Worm (Caenorhabditis elegans) whole organism, midembryonic: Measurements from ENCODE around the gene C17A2.2.

Experiments used
- T22C8.4 ChIP-seq: fragments of 200-800 bp; sonication (Bioruptor generic); IDR thresholded peaks from 2 replicates; pipeline ENCODE4 v1.3.6; 2022; ENCODE audit warnings: missing genetic modification characterization, missing compliant biosample characterization
- cog-1 ChIP-seq: sonication (generic microtip); optimal IDR thresholded peaks from 2 replicates; lab custom pipeline; 2016; ENCODE audit warnings: missing genetic modification characterization, missing compliant biosample characterization
- flt-1 ChIP-seq: fragments of 200-800 bp; sonication (Bioruptor generic); IDR thresholded peaks from 2 replicates; pipeline ENCODE4 v1.3.6; 2022; ENCODE audit warnings: missing genetic modification characterization, missing compliant biosample characterization
- klf-2 ChIP-seq: fragments of 200-800 bp; sonication (Bioruptor generic); conservative IDR thresholded peaks from 2 replicates; pipeline ENCODE4 v1.3.6; 2022; ENCODE audit warnings: missing genetic modification reagents, missing genetic modification characterization, missing compliant biosample characterization
- med-1 ChIP-seq: sonication (generic microtip); optimal IDR thresholded peaks from 2 replicates; lab custom pipeline; 2017; ENCODE audit warnings: missing genetic modification characterization, mild to moderate bottlenecking, missing compliant biosample characterization, antibody characterized with exemption, missing genetic modification reagents; ENCODE audit not compliant: insufficient read depth
- ref-1 ChIP-seq: fragments of 200-800 bp; sonication (Bioruptor generic); conservative IDR thresholded peaks from 2 replicates; pipeline ENCODE4 v1.3.6; 2022; ENCODE audit warnings: missing genetic modification reagents, missing genetic modification characterization, missing compliant biosample characterization
- tab-1 ChIP-seq: fragments of 200-800 bp; sonication (Bioruptor generic); IDR thresholded peaks from 2 replicates; pipeline ENCODE4 v1.3.6; 2022; ENCODE audit warnings: missing genetic modification characterization, missing compliant biosample characterization
- ztf-23 ChIP-seq: fragments of 200-800 bp; sonication (Bioruptor generic); IDR thresholded peaks from 2 replicates; pipeline ENCODE4 v1.3.6; 2022; ENCODE audit warnings: missing genetic modification reagents, missing genetic modification characterization, missing compliant biosample characterization
- ztf-29 ChIP-seq: fragments of 200-800 bp; sonication (Bioruptor generic); IDR thresholded peaks from 2 replicates; pipeline ENCODE4 v1.3.6; 2022; ENCODE audit warnings: missing genetic modification reagents, missing genetic modification characterization, missing compliant biosample characterization

The C17A2.2 gene

DNA sequence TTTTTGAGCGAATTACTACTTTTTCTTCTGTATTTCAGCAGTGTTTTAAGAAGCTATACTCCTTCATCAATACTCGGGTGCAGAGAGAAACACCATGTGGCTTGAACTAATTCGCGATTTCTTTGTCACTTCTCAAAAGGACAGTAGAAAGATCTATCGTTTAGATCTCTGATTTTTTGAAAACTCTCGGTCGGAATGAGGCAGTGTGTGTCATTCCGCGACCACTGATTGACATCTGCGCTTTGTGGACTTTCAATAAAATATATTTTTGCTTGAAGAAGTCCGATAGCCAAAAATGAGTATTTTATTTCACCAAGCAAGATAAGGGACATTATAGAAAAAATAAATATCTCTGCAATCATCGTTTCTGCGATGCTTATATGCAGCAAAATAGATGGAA lies 15.9 kb downstream of the C17A2.2 start:
- TF ChIP-seq med-1 (GFP tag; lab: Kevin White, UChicago) (no peak), T22C8.4 (GFP tag; lab: Robert Waterston, UW) (no peak), ztf-29 (GFP tag; lab: Robert Waterston, UW) (no peak), flt-1 (GFP tag; lab: Robert Waterston, UW) (no peak), klf-2 (no peak), ref-1 (no peak), ztf-23 (GFP tag; lab: Robert Waterston, UW) (no peak), tab-1 (no peak), cog-1 (no peak)

DNA sequence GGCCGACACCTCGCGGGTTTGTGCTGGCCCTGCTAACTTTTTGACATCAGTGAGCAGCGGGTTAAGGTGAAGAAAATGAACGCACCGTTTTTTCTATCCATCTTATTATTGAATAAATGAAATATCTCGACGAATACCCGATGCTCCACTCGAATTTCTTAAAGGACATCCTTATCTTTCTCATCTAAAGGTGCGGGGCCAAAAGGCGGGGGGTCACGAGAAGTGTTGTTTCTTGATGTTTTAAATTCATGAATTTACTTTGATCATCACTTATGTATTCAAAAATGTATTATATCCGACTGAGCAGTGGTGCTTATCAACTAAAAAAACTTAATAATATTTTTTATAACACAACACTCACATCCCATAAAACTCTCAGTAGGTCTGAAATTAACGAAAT lies 18.5 kb downstream of the C17A2.2 start, which contains the start of gene nhr-261:
nhr-261 (minus strand) TSS at position 101 of the 400 bp plus-strand sequence.
- TF ChIP-seq T22C8.4 (GFP tag; lab: Robert Waterston, UW) (no peak), ztf-29 (GFP tag; lab: Robert Waterston, UW) (no peak), flt-1 (GFP tag; lab: Robert Waterston, UW) (no peak)

DNA sequence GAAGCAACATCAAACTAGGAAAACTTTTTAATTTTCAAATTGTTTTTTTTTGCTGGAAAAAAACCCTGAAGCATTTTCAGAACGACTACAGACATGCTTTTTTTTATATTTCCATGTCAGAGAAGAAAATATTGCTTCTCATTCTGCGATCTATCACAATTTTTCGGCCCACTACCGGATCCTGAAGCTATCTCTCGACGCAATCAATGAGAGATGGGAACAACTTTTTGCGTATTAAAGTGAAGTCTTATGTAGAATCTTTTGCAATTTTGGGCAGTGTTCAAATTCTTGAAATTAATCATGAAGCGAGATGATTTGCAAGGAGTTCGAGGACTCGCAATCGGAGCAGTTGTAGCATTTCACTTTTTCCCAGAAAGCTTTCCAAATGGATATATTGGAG lies 23.5 kb downstream of the C17A2.2 start, which contains the start of gene oac-10:
oac-10 (plus strand) TSS at position 301 of the 400 bp plus-strand sequence.
- no peak for TF ChIP-seq cog-1
- TF ChIP-seq ztf-23 (GFP tag; lab: Robert Waterston, UW): no peak
- no peak for TF ChIP-seq klf-2
- no peak for TF ChIP-seq T22C8.4 (GFP tag; lab: Robert Waterston, UW)
- no peak for TF ChIP-seq flt-1 (GFP tag; lab: Robert Waterston, UW)
- TF ChIP-seq ztf-29 (GFP tag; lab: Robert Waterston, UW): no peak
- no peak for TF ChIP-seq med-1 (GFP tag; lab: Kevin White, UChicago)
- no peak for TF ChIP-seq ref-1
- no peak for TF ChIP-seq tab-1

DNA sequence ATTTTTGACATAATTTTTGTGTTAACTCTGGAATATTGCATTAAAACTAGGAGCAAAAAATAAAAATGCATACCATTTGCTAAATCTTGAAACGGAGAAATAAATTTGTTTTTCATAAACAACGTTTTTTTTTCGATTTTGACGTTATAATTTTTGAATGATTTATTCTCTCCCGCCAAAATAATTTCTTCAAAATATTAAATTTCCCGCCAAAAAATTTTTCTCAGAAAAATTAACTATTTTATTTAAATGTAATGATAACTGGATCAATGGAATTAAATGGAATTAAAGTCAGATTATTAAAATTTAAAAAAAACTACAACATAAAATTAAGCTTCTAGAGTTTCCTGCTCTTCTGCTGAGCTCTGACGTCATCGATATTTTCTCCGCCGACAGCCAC lies 31.0 kb downstream of the C17A2.2 start, which contains the start of gene nep-3:
nep-3 (minus strand) TSS at position 101 of the 400 bp plus-strand sequence.
- no peak for TF ChIP-seq ztf-23 (GFP tag; lab: Robert Waterston, UW)
- TF ChIP-seq med-1 (GFP tag; lab: Kevin White, UChicago): no peak
- TF ChIP-seq cog-1: no peak
- no peak for TF ChIP-seq flt-1 (GFP tag; lab: Robert Waterston, UW)
- no peak for TF ChIP-seq ztf-29 (GFP tag; lab: Robert Waterston, UW)
- no peak for TF ChIP-seq klf-2

DNA sequence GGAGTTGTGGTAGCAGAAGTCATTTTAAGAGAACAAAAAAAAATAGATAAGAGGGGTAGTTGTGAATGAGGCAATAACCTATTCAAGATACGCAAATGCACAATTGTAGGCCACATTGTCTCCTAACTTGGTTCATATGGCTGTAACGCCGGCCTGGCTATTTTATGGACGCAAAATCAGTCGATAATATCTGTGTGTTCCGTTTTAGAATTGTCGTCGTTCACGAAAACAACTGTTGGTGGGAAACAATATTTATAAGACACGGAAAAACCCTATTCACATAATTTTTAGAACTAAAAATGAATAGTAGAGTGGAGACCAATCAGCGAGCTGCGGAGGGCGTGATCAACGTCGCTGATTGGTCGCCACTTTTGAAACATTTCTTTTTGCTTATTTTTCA lies 31.7 kb downstream of the C17A2.2 start, which contains the start of gene sdz-7:
sdz-7 (minus strand) TSS at position 101 of the 400 bp plus-strand sequence.
- TF ChIP-seq flt-1 (GFP tag; lab: Robert Waterston, UW) (no peak), ztf-29 (GFP tag; lab: Robert Waterston, UW) (no peak), T22C8.4 (GFP tag; lab: Robert Waterston, UW) (no peak), klf-2 (no peak), cog-1 (no peak), ztf-23 (GFP tag; lab: Robert Waterston, UW) (no peak), tab-1 (no peak), ref-1 (no peak), med-1 (GFP tag; lab: Kevin White, UChicago) (no peak)

DNA sequence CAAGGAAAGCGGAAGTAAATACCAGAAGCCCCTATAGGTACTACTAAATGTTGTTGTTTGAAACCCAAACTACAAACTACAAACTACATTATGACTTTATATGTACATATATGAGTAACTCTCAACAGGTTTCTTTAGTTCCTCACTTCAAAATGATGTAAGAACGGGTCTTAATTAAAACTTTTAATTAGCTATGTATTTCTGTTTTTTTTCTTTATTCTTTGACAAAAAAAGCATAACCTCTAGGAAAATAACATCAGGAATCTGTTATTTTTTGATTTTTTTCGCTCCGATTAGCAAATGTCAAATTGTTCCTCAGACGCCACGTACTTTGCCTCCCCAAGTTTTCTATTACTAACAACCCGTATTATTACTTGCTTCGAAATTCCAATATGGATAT lies 32.2 kb downstream of the C17A2.2 start, which contains the start of gene srh-250:
srh-250 (plus strand) TSS at position 301 of the 400 bp plus-strand sequence.
- TF ChIP-seq tab-1 (no peak), flt-1 (GFP tag; lab: Robert Waterston, UW) (no peak), cog-1 (no peak), T22C8.4 (GFP tag; lab: Robert Waterston, UW) (no peak), ref-1 (no peak), klf-2 (no peak), ztf-23 (GFP tag; lab: Robert Waterston, UW) (no peak), ztf-29 (GFP tag; lab: Robert Waterston, UW) (no peak), med-1 (GFP tag; lab: Kevin White, UChicago) (no peak)

DNA sequence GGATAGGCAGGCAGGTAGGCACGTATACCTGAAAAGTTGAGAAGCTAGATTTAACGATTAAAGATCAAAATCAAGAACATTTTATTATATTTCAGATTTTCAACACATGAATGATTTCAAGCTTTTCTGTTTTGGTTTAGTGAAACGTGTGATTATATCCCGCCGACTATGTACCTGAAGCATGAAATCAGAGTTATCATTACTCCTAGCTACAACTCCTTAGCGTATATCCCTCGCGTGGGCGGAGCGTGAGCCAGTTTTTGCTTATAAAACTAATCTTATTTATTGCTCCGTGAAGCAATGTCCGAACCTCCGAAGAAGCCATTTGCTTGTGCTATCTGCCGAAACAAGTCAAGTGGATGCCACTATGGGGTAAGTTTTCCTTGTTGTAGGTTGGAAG lies 33.8 kb downstream of the C17A2.2 start, which contains the start of gene nhr-166:
nhr-166 (plus strand) TSS at position 301 of the 400 bp plus-strand sequence.
- TF ChIP-seq T22C8.4 (GFP tag; lab: Robert Waterston, UW) (no peak), tab-1 (no peak), cog-1 (no peak), flt-1 (GFP tag; lab: Robert Waterston, UW) (no peak)

DNA sequence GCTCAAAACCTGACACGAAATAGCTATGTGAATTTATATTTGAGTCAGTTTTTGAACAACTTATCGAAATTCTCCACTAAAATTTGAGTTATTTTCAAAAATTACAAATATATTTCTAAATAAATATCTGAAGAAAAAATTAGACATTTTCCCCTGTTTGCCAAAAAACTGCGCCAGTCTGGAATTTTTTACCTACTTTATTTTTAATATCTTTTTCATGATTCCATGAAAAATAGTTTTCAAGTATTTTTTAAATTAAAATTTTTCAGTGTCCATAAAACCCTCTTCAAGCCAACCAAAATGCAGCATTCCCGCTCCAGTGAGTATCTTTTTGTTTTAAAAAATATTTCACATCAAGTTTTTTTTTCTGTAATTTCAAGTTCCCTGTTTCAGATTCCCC lies 45.0 kb downstream of the C17A2.2 start, which contains the start of gene F53C3.8:
F53C3.8 (plus strand) TSS at position 301 of the 400 bp plus-strand sequence.
- TF ChIP-seq klf-2: no peak
- TF ChIP-seq tab-1: no peak
- TF ChIP-seq ztf-23 (GFP tag; lab: Robert Waterston, UW): no peak
- TF ChIP-seq cog-1: no peak
- TF ChIP-seq ref-1: no peak
- TF ChIP-seq ztf-29 (GFP tag; lab: Robert Waterston, UW): no peak
- TF ChIP-seq flt-1 (GFP tag; lab: Robert Waterston, UW): no peak
- TF ChIP-seq T22C8.4 (GFP tag; lab: Robert Waterston, UW): no peak
- no peak for TF ChIP-seq med-1 (GFP tag; lab: Kevin White, UChicago)

DNA sequence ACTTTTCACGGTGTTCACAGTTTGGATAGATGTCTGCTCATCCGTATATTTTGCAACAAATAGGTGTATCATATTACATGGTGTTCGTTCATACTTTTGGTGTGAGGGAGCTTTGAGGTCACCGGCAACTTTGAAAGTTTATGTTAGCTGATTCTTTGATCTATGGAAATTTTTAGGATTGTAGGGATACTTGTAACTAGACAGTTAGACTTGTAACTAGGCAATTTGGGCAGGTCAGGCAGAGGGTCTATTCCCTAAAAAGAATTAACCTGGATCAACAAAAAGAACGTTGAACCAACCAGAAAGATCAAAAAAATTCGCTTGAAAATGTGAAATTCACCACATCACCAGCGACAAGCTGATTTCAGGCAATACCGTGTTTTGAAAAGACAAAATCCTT lies 47.8 kb downstream of the C17A2.2 start:
- TF ChIP-seq cog-1 (no peak), ztf-23 (GFP tag; lab: Robert Waterston, UW) (no peak), T22C8.4 (GFP tag; lab: Robert Waterston, UW) (no peak), ref-1 (no peak), klf-2 (no peak), ztf-29 (GFP tag; lab: Robert Waterston, UW) (no peak), tab-1 (no peak), med-1 (GFP tag; lab: Kevin White, UChicago) (no peak), flt-1 (GFP tag; lab: Robert Waterston, UW) (no peak)

DNA sequence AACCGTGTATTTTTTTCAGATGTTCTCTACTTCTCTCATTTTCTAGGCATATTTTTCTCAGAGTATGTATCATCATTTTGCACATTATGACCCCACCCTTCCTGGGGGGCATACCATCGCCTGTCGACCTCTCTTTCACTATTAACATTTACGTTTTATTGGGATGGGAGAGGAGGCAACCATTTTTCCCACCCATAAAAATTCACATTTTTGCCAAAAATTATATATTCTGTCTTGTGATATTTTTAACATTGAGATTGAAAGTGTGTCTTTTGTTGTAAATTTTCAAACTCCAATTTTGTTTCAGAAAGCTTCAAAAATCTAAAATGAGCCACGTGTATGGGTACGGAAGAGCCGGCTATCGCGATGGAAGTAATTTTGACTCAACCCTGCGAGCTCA lies 48.6 kb downstream of the C17A2.2 start, which contains the start of gene F53C3.7:
F53C3.7 (plus strand) TSS at position 301 of the 400 bp plus-strand sequence.
- TF ChIP-seq flt-1 (GFP tag; lab: Robert Waterston, UW) (no peak), T22C8.4 (GFP tag; lab: Robert Waterston, UW) (no peak), tab-1 (no peak), ztf-23 (GFP tag; lab: Robert Waterston, UW) (no peak), ref-1 (no peak), med-1 (GFP tag; lab: Kevin White, UChicago) (no peak), ztf-29 (GFP tag; lab: Robert Waterston, UW) (no peak)
